Worm (Caenorhabditis elegans): ENCODE data around the gene K09H11.4.

- TF ChIP-seq T26A5.8 (tag; optimal IDR thresholded peaks at IDR 0.05): no peak
- no peak for TF ChIP-seq unc-62 (GFP tag; optimal IDR thresholded peaks at IDR 0.05)
- no peak for TF ChIP-seq pbrm-1 (GFP tag; IDR thresholded peaks at IDR 0.05)
- TF ChIP-seq sea-2 (GFP tag; IDR thresholded peaks at IDR 0.05): no peak
- TF ChIP-seq zfh-2 (GFP tag; conservative IDR thresholded peaks at IDR 0.05): no peak
- no peak; the same call in 1 of the 2 replicates for TF ChIP-seq K11D2.4 (GFP tag; IDR thresholded peaks at IDR 0.05)
- no peak for TF ChIP-seq aptf-3 (GFP tag; IDR thresholded peaks at IDR 0.05)
- no peak for TF ChIP-seq ztf-25 (GFP tag; IDR thresholded peaks at IDR 0.05)
- TF ChIP-seq unc-130 (GFP tag; optimal IDR thresholded peaks at IDR 0.05): no peak
- TF ChIP-seq ceh-40 (GFP tag; IDR thresholded peaks at IDR 0.05): no peak
- TF ChIP-seq ets-4 (GFP tag; optimal IDR thresholded peaks at IDR 0.05): no peak
- TF ChIP-seq F49E8.2 (tag; optimal IDR thresholded peaks at IDR 0.05; ENCODE audit: insufficient read depth): no peak
- peak; percentile 15 for TF ChIP-seq tbp1 (GFP tag; optimal IDR thresholded peaks at IDR 0.05)
These were observed 41.9 kb upstream of the K09H11.4 start for ce11 chrV:5768292-5768695.

All from whole organism, young adult.